Worm (Caenorhabditis elegans) whole organism, young adult: ENCODE results near the gene fbxb-24.

Experiments used
- B0035.1 ChIP-seq: sonication (generic microtip); optimal IDR thresholded peaks from 2 replicates; lab custom pipeline; 2016; ENCODE audit warnings: missing genetic modification characterization, mild to moderate bottlenecking, missing compliant biosample characterization, missing genotype, missing genetic modification reagents
- B0261.1 ChIP-seq: sonication (generic microtip); optimal IDR thresholded peaks from 2 replicates; lab custom pipeline; 2016; ENCODE audit warnings: mild to moderate bottlenecking, missing genetic modification characterization, moderate library complexity, missing compliant biosample characterization
- B0336.3 ChIP-seq: fragments of 200-800 bp; sonication (Bioruptor generic); IDR thresholded peaks from 2 replicates; pipeline ENCODE4 v1.3.6; 2022; ENCODE audit warnings: missing genetic modification characterization, missing compliant biosample characterization
- F23B12.7 ChIP-seq: sonication (generic microtip); optimal IDR thresholded peaks from 2 replicates; lab custom pipeline; 2017; ENCODE audit warnings: missing genetic modification characterization, mild to moderate bottlenecking, missing compliant biosample characterization, antibody characterized with exemption, moderate library complexity; ENCODE audit not compliant: insufficient read depth
- F57A8.1 ChIP-seq: fragments of 200-800 bp; sonication (Bioruptor generic); optimal IDR thresholded peaks from 2 replicates; lab custom pipeline; 2018; ENCODE audit warnings: mild to moderate bottlenecking, missing genetic modification characterization, moderate library complexity, missing compliant biosample characterization
- K12H6.12 ChIP-seq: fragments of 200-800 bp; sonication (Bioruptor generic); optimal IDR thresholded peaks from 2 replicates; lab custom pipeline; 2018; ENCODE audit warnings: mild to moderate bottlenecking, missing genetic modification characterization, missing compliant biosample characterization
- Y95B8A.8 ChIP-seq: fragments of 200-800 bp; sonication (Bioruptor generic); IDR thresholded peaks from 2 replicates; pipeline ENCODE4 v1.3.6; 2022; ENCODE audit warnings: missing genetic modification reagents, missing genetic modification characterization, missing compliant biosample characterization
- aptf-2 ChIP-seq: fragments of 200-800 bp; sonication (Bioruptor generic); conservative IDR thresholded peaks from 2 replicates; pipeline ENCODE4 v1.3.6; 2022; ENCODE audit warnings: missing genetic modification reagents, missing genetic modification characterization, missing compliant biosample characterization
- aptf-3 ChIP-seq: fragments of 200-800 bp; sonication (Bioruptor generic); IDR thresholded peaks from 2 replicates; pipeline ENCODE4 v1.3.6; 2022; ENCODE audit warnings: missing genetic modification characterization, missing compliant biosample characterization
- attf-5 ChIP-seq: fragments of 200-800 bp; sonication (Bioruptor generic); optimal IDR thresholded peaks from 2 replicates; lab custom pipeline; 2018; ENCODE audit warnings: mild to moderate bottlenecking, missing genetic modification characterization, missing compliant biosample characterization
- bed-1 ChIP-seq: fragments of 200-800 bp; sonication (Bioruptor generic); IDR thresholded peaks from 2 replicates; pipeline ENCODE4 v1.3.6; 2022; ENCODE audit warnings: missing genetic modification reagents, missing genetic modification characterization, missing compliant biosample characterization
- die-1 ChIP-seq: sonication (generic microtip); optimal IDR thresholded peaks from 2 replicates; lab custom pipeline; 2016; ENCODE audit warnings: missing genotype, mild to moderate bottlenecking, missing genetic modification characterization, missing compliant biosample characterization
- dox-1 ChIP-seq: fragments of 200-800 bp; sonication (Bioruptor generic); IDR thresholded peaks from 2 replicates; pipeline ENCODE4 v1.3.6; 2022; ENCODE audit warnings: missing genetic modification reagents, missing genetic modification characterization, missing compliant biosample characterization
- egrh-3 ChIP-seq: fragments of 200-800 bp; sonication (Bioruptor generic); IDR thresholded peaks from 2 replicates; pipeline ENCODE4 v1.3.6; 2022; ENCODE audit warnings: missing genetic modification reagents, missing genetic modification characterization, missing compliant biosample characterization
- ekl-4 ChIP-seq: fragments of 200-800 bp; sonication (Bioruptor generic); IDR thresholded peaks from 2 replicates; pipeline ENCODE4 v1.3.6; 2022; ENCODE audit warnings: missing genetic modification reagents, missing genetic modification characterization, missing compliant biosample characterization
- hlh-26 ChIP-seq: fragments of 200-800 bp; sonication (Bioruptor generic); conservative IDR thresholded peaks from 2 replicates; pipeline ENCODE4 v1.3.6; 2022; ENCODE audit warnings: missing genetic modification reagents, missing genetic modification characterization, missing compliant biosample characterization
- hmg-1.2 ChIP-seq: fragments of 200-800 bp; sonication (Bioruptor generic); IDR thresholded peaks from 2 replicates; pipeline ENCODE4 v1.3.6; 2022; ENCODE audit warnings: missing genetic modification reagents, missing genetic modification characterization, missing compliant biosample characterization
- let-607 ChIP-seq, 2 experiments: fragments of 200-800 bp in 1 of 2; sonication (Bioruptor generic) in 1 of 2; sonication (generic microtip) in 1 of 2; optimal IDR thresholded peaks; 2 replicates each; lab custom pipeline; 2016 to 2018; ENCODE audit warnings: mild to moderate bottlenecking in 2 of 2, missing compliant biosample characterization in 2 of 2, missing genetic modification characterization in 2 of 2, moderate library complexity in 2 of 2, missing genotype in 1 of 2
- lin-26 ChIP-seq: fragments of 200-800 bp; sonication (Bioruptor generic); IDR thresholded peaks from 2 replicates; pipeline ENCODE4 v1.3.6; 2022; ENCODE audit warnings: missing genetic modification reagents, missing genetic modification characterization, missing compliant biosample characterization
- lin-40 ChIP-seq: sonication (generic microtip); optimal IDR thresholded peaks from 2 replicates; lab custom pipeline; 2016; ENCODE audit warnings: missing genetic modification characterization, mild to moderate bottlenecking, missing compliant biosample characterization, missing genotype, missing genetic modification reagents
- madf-10 ChIP-seq: sonication (generic microtip); optimal IDR thresholded peaks from 2 replicates; lab custom pipeline; 2016; ENCODE audit warnings: mild to moderate bottlenecking, missing genetic modification characterization, missing compliant biosample characterization
- nfya-2 ChIP-seq: fragments of 200-800 bp; sonication (Bioruptor generic); IDR thresholded peaks from 2 replicates; pipeline ENCODE4 v1.3.6; 2022; ENCODE audit warnings: missing genetic modification reagents, missing genetic modification characterization, missing compliant biosample characterization
- nhr-179 ChIP-seq: sonication (generic microtip); optimal IDR thresholded peaks from 2 replicates; lab custom pipeline; 2016; ENCODE audit warnings: mild to moderate bottlenecking, missing genetic modification characterization, missing compliant biosample characterization
- nhr-27 ChIP-seq: fragments of 200-800 bp; sonication (Bioruptor generic); optimal IDR thresholded peaks from 2 replicates; lab custom pipeline; 2018; ENCODE audit warnings: mild to moderate bottlenecking, missing genetic modification characterization, moderate library complexity, missing compliant biosample characterization
- nhr-80 ChIP-seq: sonication (generic microtip); optimal IDR thresholded peaks from 2 replicates; lab custom pipeline; 2016; ENCODE audit warnings: missing genetic modification characterization, missing compliant biosample characterization
- nhr-90 ChIP-seq: sonication (generic microtip); optimal IDR thresholded peaks from 2 replicates; lab custom pipeline; 2016; ENCODE audit warnings: missing genotype, mild to moderate bottlenecking, missing genetic modification characterization, missing compliant biosample characterization
- snpc-1.1 ChIP-seq: sonication (generic microtip); optimal IDR thresholded peaks from 2 replicates; lab custom pipeline; 2017; ENCODE audit warnings: missing genetic modification characterization, mild to moderate bottlenecking, missing compliant biosample characterization, antibody characterized with exemption, moderate library complexity, missing genotype, missing genetic modification reagents; ENCODE audit not compliant: insufficient read depth
- snpc-4 ChIP-seq, 5 experiments: fragments of 150-350 bp in 1 of 5; sonication (generic microtip) in 4 of 5; optimal IDR thresholded peaks; 2 replicates each; lab custom pipeline; 2014 to 2018; ENCODE audit warnings: missing genetic modification characterization in 5 of 5, missing biosample characterization in 3 of 5, antibody characterized with exemption in 2 of 5, mild to moderate bottlenecking in 2 of 5, missing compliant biosample characterization in 2 of 5, missing genotype in 2 of 5, moderate library complexity in 2 of 5, missing genetic modification reagents in 1 of 5
- tbp1 ChIP-seq: fragments of 200-800 bp; sonication (Bioruptor generic); optimal IDR thresholded peaks from 2 replicates; lab custom pipeline; 2018; ENCODE audit warnings: mild to moderate bottlenecking, missing genetic modification characterization, missing compliant biosample characterization
- xnd-1 ChIP-seq: sonication (generic microtip); optimal IDR thresholded peaks from 2 replicates; lab custom pipeline; 2016; ENCODE audit warnings: missing genotype, missing genetic modification reagents, missing genetic modification characterization, missing compliant biosample characterization
- zfh-2 ChIP-seq: fragments of 200-800 bp; sonication (Bioruptor generic); conservative IDR thresholded peaks from 2 replicates; pipeline ENCODE4 v1.3.6; 2022; ENCODE audit warnings: missing genetic modification reagents, missing genetic modification characterization, missing compliant biosample characterization

fbxb-24 gene

ce11 chrIII:11870009-11870408 is 38.8 kb upstream of the fbxb-24 start (continued):
- TF ChIP-seq hmg-1.2 (peak; percentile 75; the same call in 1 of the 2 replicates), B0261.1 (no peak), F23B12.7 (peak; percentile 29), lin-40 (peak; percentile 78), K12H6.12 (peak; percentile 88), attf-5 (peak; percentile 92), B0336.3 (GFP tag; lab: Robert Waterston, UW) (0 out of 2 replicates have a peak, but pooled peaks have one; percentile 16), madf-10 (tag; lab: Kevin White, UChicago) (peak; percentile 59), lin-26 (GFP tag; lab: Robert Waterston, UW) (peak; percentile 28; the same call in 1 of the 2 replicates), tbp1 (GFP tag; lab: Kevin White, UChicago) (peak; percentile 51), xnd-1 (no peak), nhr-179 (no peak), aptf-2 (GFP tag; lab: Robert Waterston, UW) (peak; percentile 51; the same call in 1 of the 2 replicates), die-1 (no peak), nhr-80 (tag; lab: Kevin White, UChicago) (peak; percentile 88), nfya-2 (GFP tag; lab: Robert Waterston, UW) (no peak), nhr-90 (tag; lab: Kevin White, UChicago) (peak; percentile 12), snpc-4 (GFP tag; optimal IDR thresholded peaks at IDR 0.05; lab: Kevin White, UChicago) (peak; percentile 50), snpc-4 (tag; optimal IDR thresholded peaks at IDR 0.05; lab: Kevin White, UChicago) (peak; percentile 69 to 85 (median 79)), zfh-2 (peak; percentile 93)

ce11 chrIII:11871617-11872016 is 37.1 kb upstream of the fbxb-24 start:
- peak; percentile 54 for TF ChIP-seq zfh-2
- 0 out of 2 replicates have a peak, but pooled peaks have one; percentile 79 for TF ChIP-seq bed-1 (GFP tag; lab: Robert Waterston, UW)
- 0 out of 2 replicates have a peak, but pooled peaks have one; percentile 19 for TF ChIP-seq aptf-3 (GFP tag; lab: Robert Waterston, UW)
- TF ChIP-seq egrh-3, result peak; percentile 9; the same call in 1 of the 2 replicates
- no peak for TF ChIP-seq B0336.3 (GFP tag; lab: Robert Waterston, UW)
- TF ChIP-seq hlh-26 (GFP tag; lab: Robert Waterston, UW), result no peak

- TF ChIP-seq zfh-2, result peak; percentile 81
- TF ChIP-seq nhr-27 (tag; lab: Kevin White, UChicago), result no peak
- no peak for TF ChIP-seq madf-10 (tag; lab: Kevin White, UChicago)
- TF ChIP-seq ekl-4 (GFP tag; lab: Robert Waterston, UW), result 0 out of 2 replicates have a peak, but pooled peaks have one; percentile 25
- TF ChIP-seq egrh-3, result peak; percentile 66
- no peak for TF ChIP-seq B0336.3 (GFP tag; lab: Robert Waterston, UW)
These were observed 34.5 kb upstream of the fbxb-24 start for ce11 chrIII:11874242-11874641.

ce11 chrIII:11876130-11876529 is 32.6 kb upstream of the fbxb-24 start:
- TF ChIP-seq zfh-2, result 0 out of 2 replicates have a peak, but pooled peaks have one; percentile 23
- TF ChIP-seq F57A8.1, result no peak
- no peak for TF ChIP-seq Y95B8A.8 (GFP tag; lab: Robert Waterston, UW)
- TF ChIP-seq hlh-26 (GFP tag; lab: Robert Waterston, UW), result no peak

- TF ChIP-seq nhr-80 (tag; lab: Kevin White, UChicago) (peak; percentile 54), B0035.1 (tag; lab: Kevin White, UChicago) (no peak), snpc-1.1 (tag; lab: Kevin White, UChicago) (no peak), hmg-1.2 (peak; percentile 89), let-607 (tag; optimal IDR thresholded peaks at IDR 0.05; lab: Kevin White, UChicago) (peak in 1 of 2 experiments; percentile 23), dox-1 (GFP tag; lab: Robert Waterston, UW) (0 out of 2 replicates have a peak, but pooled peaks have one; percentile 10)
These were observed 30.0 kb upstream of the fbxb-24 start, which contains the start of gene Y56A3A.6 for ce11 chrIII:11878751-11879150. TSS of gene Y56A3A.6 (minus strand) at chrIII:11878803.
